Worm (Caenorhabditis elegans) whole organism, late embryonic: ENCODE measurements around the gene T23B5.4.

Experiments used
- K02D7.2 ChIP-seq: sonication (generic microtip); optimal IDR thresholded peaks from 2 replicates; lab custom pipeline; 2017; ENCODE audit warnings: mild to moderate bottlenecking, missing genetic modification characterization, missing compliant biosample characterization
- ama-1 ChIP-seq: fragments of 150-350 bp; optimal IDR thresholded peaks from 2 replicates; lab custom pipeline; 2014
- ceh-19 ChIP-seq: fragments of 200-800 bp; sonication (Bioruptor generic); optimal IDR thresholded peaks from 2 replicates; lab custom pipeline; 2018; ENCODE audit warnings: mild to moderate bottlenecking, missing genetic modification characterization, missing compliant biosample characterization
- ceh-48 ChIP-seq: sonication (generic microtip); optimal IDR thresholded peaks from 2 replicates; lab custom pipeline; 2016; ENCODE audit warnings: missing genetic modification characterization, inconsistent platforms, missing compliant biosample characterization
- ceh-9 ChIP-seq: sonication (generic microtip); optimal IDR thresholded peaks from 2 replicates; lab custom pipeline; 2016; ENCODE audit warnings: mild to moderate bottlenecking, missing genetic modification characterization, inconsistent platforms, missing compliant biosample characterization
- dmd-4 ChIP-seq: sonication (generic microtip); optimal IDR thresholded peaks from 2 replicates; lab custom pipeline; 2016; ENCODE audit warnings: borderline replicate concordance, missing genetic modification characterization, missing compliant biosample characterization
- elt-4 ChIP-seq: sonication (generic microtip); optimal IDR thresholded peaks from 2 replicates; lab custom pipeline; 2016; ENCODE audit warnings: missing genetic modification characterization, missing compliant biosample characterization
- hlh-30 ChIP-seq: sonication (generic microtip); optimal IDR thresholded peaks from 2 replicates; lab custom pipeline; 2017; ENCODE audit warnings: antibody characterized with exemption, missing genetic modification characterization, missing compliant biosample characterization; ENCODE audit not compliant: insufficient read depth
- nhr-11 ChIP-seq: fragments of 150-350 bp; optimal IDR thresholded peaks from 2 replicates; lab custom pipeline; 2014; ENCODE audit warnings: missing biosample characterization, missing genetic modification characterization
- pag-3 ChIP-seq: sonication (generic microtip); optimal IDR thresholded peaks from 2 replicates; lab custom pipeline; 2016; ENCODE audit warnings: missing compliant biosample characterization, missing genetic modification characterization, borderline replicate concordance
- pqm-1 ChIP-seq: sonication (generic microtip); optimal IDR thresholded peaks from 2 replicates; lab custom pipeline; 2016; ENCODE audit warnings: missing genetic modification characterization, missing compliant biosample characterization
- pros-1 ChIP-seq: fragments of 150-350 bp; optimal IDR thresholded peaks from 2 replicates; lab custom pipeline; 2014; ENCODE audit warnings: missing biosample characterization, missing genetic modification reagents, missing genetic modification characterization
- tbx-2 ChIP-seq: sonication (generic microtip); optimal IDR thresholded peaks from 2 replicates; lab custom pipeline; 2016; ENCODE audit warnings: missing genetic modification characterization, missing compliant biosample characterization

DNA sequence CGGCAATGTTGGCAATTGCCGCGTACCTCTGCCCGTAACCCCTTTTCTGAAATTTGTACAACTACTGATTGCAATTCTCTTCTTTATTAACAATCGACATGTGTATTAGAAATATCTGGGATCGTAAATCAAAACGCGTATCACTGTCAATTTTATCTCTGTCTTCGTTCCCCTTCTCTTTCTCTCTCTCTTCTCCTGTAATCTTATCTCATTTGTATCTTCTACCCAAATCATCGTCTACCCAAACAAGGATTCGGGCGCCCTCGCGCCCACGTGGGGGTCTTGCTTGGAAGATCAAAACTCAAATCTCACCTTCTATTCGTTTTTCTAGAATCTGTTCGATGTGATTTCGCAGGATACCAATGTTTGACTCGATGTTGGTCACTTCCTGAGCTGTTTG is 36.2 kb downstream of the T23B5.4 start, which contains the start of gene C27D8.2:
- no peak for TF ChIP-seq nhr-11 (tag; lab: Kevin White, UChicago)
- no peak for TF ChIP-seq K02D7.2 (tag; lab: Kevin White, UChicago)
- no peak for TF ChIP-seq tbx-2
- no peak for TF ChIP-seq ceh-48 (tag; lab: Kevin White, UChicago)
- no peak for TF ChIP-seq ceh-9 (tag; lab: Kevin White, UChicago)
- TF ChIP-seq ceh-19 (GFP tag; lab: Kevin White, UChicago): no peak
- no peak for TF ChIP-seq pros-1
- no peak for TF ChIP-seq pqm-1
- no peak for TF ChIP-seq pag-3 (tag; lab: Kevin White, UChicago)
- TF ChIP-seq dmd-4 (tag; lab: Kevin White, UChicago): no peak
- no peak for TF ChIP-seq elt-4 (tag; lab: Kevin White, UChicago)
- no peak for TF ChIP-seq ama-1
- TF ChIP-seq hlh-30: no peak
